Worm (Caenorhabditis elegans) whole organism, midembryonic: ENCODE data around the gene K09C6.9.

Experiments
- T22C8.4 ChIP-seq: fragments of 200-800 bp; sonication (Bioruptor generic); IDR thresholded peaks from 2 replicates; pipeline ENCODE4 v1.3.6; 2022; ENCODE audit warnings: missing genetic modification characterization, missing compliant biosample characterization
- cog-1 ChIP-seq: sonication (generic microtip); optimal IDR thresholded peaks from 2 replicates; lab custom pipeline; 2016; ENCODE audit warnings: missing genetic modification characterization, missing compliant biosample characterization
- flt-1 ChIP-seq: fragments of 200-800 bp; sonication (Bioruptor generic); IDR thresholded peaks from 2 replicates; pipeline ENCODE4 v1.3.6; 2022; ENCODE audit warnings: missing genetic modification characterization, missing compliant biosample characterization
- klf-2 ChIP-seq: fragments of 200-800 bp; sonication (Bioruptor generic); conservative IDR thresholded peaks from 2 replicates; pipeline ENCODE4 v1.3.6; 2022; ENCODE audit warnings: missing genetic modification reagents, missing genetic modification characterization, missing compliant biosample characterization
- med-1 ChIP-seq: sonication (generic microtip); optimal IDR thresholded peaks from 2 replicates; lab custom pipeline; 2017; ENCODE audit warnings: missing genetic modification characterization, mild to moderate bottlenecking, missing compliant biosample characterization, antibody characterized with exemption, missing genetic modification reagents; ENCODE audit not compliant: insufficient read depth
- ref-1 ChIP-seq: fragments of 200-800 bp; sonication (Bioruptor generic); conservative IDR thresholded peaks from 2 replicates; pipeline ENCODE4 v1.3.6; 2022; ENCODE audit warnings: missing genetic modification reagents, missing genetic modification characterization, missing compliant biosample characterization
- tab-1 ChIP-seq: fragments of 200-800 bp; sonication (Bioruptor generic); IDR thresholded peaks from 2 replicates; pipeline ENCODE4 v1.3.6; 2022; ENCODE audit warnings: missing genetic modification characterization, missing compliant biosample characterization
- ztf-23 ChIP-seq: fragments of 200-800 bp; sonication (Bioruptor generic); IDR thresholded peaks from 2 replicates; pipeline ENCODE4 v1.3.6; 2022; ENCODE audit warnings: missing genetic modification reagents, missing genetic modification characterization, missing compliant biosample characterization
- ztf-29 ChIP-seq: fragments of 200-800 bp; sonication (Bioruptor generic); IDR thresholded peaks from 2 replicates; pipeline ENCODE4 v1.3.6; 2022; ENCODE audit warnings: missing genetic modification reagents, missing genetic modification characterization, missing compliant biosample characterization

- no peak for TF ChIP-seq T22C8.4
- TF ChIP-seq klf-2 (GFP tag; lab: Robert Waterston, UW), result no peak
- TF ChIP-seq ref-1 (GFP tag; lab: Robert Waterston, UW), result no peak
- no peak for TF ChIP-seq med-1 (GFP tag; lab: Kevin White, UChicago)
- no peak for TF ChIP-seq cog-1 (tag; lab: Kevin White, UChicago)
- no peak for TF ChIP-seq ztf-23 (GFP tag; lab: Robert Waterston, UW)
- TF ChIP-seq ztf-29, result no peak
- TF ChIP-seq tab-1, result no peak
- TF ChIP-seq flt-1, result no peak
These were observed 1.7 kb upstream of the K09C6.9 start, which contains the start of gene K09C6.2 for ce11 chrV:856549-856948.
